Fruit fly (Drosophila melanogaster): ENCODE results near the gene SclB.

SclB gene

dm6 chr2L:16882871-16883849 is 45.4 kb downstream of the SclB start (continued):
- TF ChIP-seq CG8319 (GFP tag; optimal IDR thresholded peaks at IDR 0.05), result no peak
- no peak for TF ChIP-seq Sox102F (GFP tag; optimal IDR thresholded peaks at IDR 0.05)
- TF ChIP-seq CG34406 (GFP tag; optimal IDR thresholded peaks at IDR 0.05), result no peak
- TF ChIP-seq lz (GFP tag; optimal IDR thresholded peaks at IDR 0.05), result no peak
- no peak for TF ChIP-seq CG10669 (GFP tag; optimal IDR thresholded peaks at IDR 0.05)
- TF ChIP-seq pdm3 (GFP tag; optimal IDR thresholded peaks at IDR 0.05), result no peak
- TF ChIP-seq salr (GFP tag; optimal IDR thresholded peaks at IDR 0.05), result no peak
- TF ChIP-seq CG8119 (GFP tag; IDR thresholded peaks at IDR 0.05), result no peak
- peak in 1 of 2 experiments; percentile 66 for TF ChIP-seq ss (GFP tag; optimal IDR thresholded peaks at IDR 0.05)
- no peak for TF ChIP-seq topi (GFP tag; optimal IDR thresholded peaks at IDR 0.05)
- TF ChIP-seq CG11294 (GFP tag; IDR thresholded peaks at IDR 0.05), result no peak
- no peak for TF ChIP-seq dac (GFP tag; optimal IDR thresholded peaks at IDR 0.05)
- no peak for TF ChIP-seq CG3032 (tag; optimal IDR thresholded peaks at IDR 0.05)
- TF ChIP-seq eg (GFP tag; IDR thresholded peaks at IDR 0.05), result no peak
- no peak for TF ChIP-seq fd85E (GFP tag; optimal IDR thresholded peaks at IDR 0.05)
- peak; percentile 28 for TF ChIP-seq dsx (GFP tag; optimal IDR thresholded peaks at IDR 0.05; ENCODE audit: poor library complexity, severe bottlenecking)
- no peak for TF ChIP-seq CG6276 (GFP tag; optimal IDR thresholded peaks at IDR 0.05)
- 0 out of 3 replicates have a peak, but pooled peaks have one; percentile 7 for TF ChIP-seq CG6163 (GFP tag; IDR thresholded peaks at IDR 0.05)
- no peak for TF ChIP-seq CG10631 (GFP tag; optimal IDR thresholded peaks at IDR 0.05)

- no peak for TF ChIP-seq Smox (GFP tag; optimal IDR thresholded peaks at IDR 0.05)
- TF ChIP-seq CG6276 (GFP tag; optimal IDR thresholded peaks at IDR 0.05), result no peak
- TF ChIP-seq svp (GFP tag), result peak; percentile 33
These were observed 46.9 kb downstream of the SclB start for dm6 chr2L:16884702-16885101.

- TF ChIP-seq CG6854 (GFP tag; optimal IDR thresholded peaks at IDR 0.05), result no peak
- no peak for TF ChIP-seq eg (GFP tag; IDR thresholded peaks at IDR 0.05)
- TF ChIP-seq CG32006 (GFP tag; optimal IDR thresholded peaks at IDR 0.05), result no peak
- TF ChIP-seq CG6163 (GFP tag; IDR thresholded peaks at IDR 0.05), result no peak
These were observed 47.6 kb downstream of the SclB start for dm6 chr2L:16885347-16885746.

dm6 chr2L:16886459-16886858 is 48.7 kb downstream of the SclB start:
- TF ChIP-seq svp (GFP tag) (peak; percentile 92), CG16779 (tag; optimal IDR thresholded peaks at IDR 0.05) (peak; percentile 25), Hr39 (GFP tag; optimal IDR thresholded peaks at IDR 0.05) (no peak), vri (GFP tag; optimal IDR thresholded peaks at IDR 0.05) (peak; percentile 32), Sox14 (GFP tag; optimal IDR thresholded peaks at IDR 0.05) (no peak), CG8119 (GFP tag; IDR thresholded peaks at IDR 0.05) (no peak)

- TF ChIP-seq Eip93F (GFP tag; optimal IDR thresholded peaks at IDR 0.05) (no peak), Eip78C (GFP tag) (peak; percentile 84), CG1621 (tag; optimal IDR thresholded peaks at IDR 0.05) (no peak), Blimp-1 (GFP tag; optimal IDR thresholded peaks at IDR 0.05) (no peak), Smox (GFP tag; optimal IDR thresholded peaks at IDR 0.05) (no peak), fd59A (GFP tag; optimal IDR thresholded peaks at IDR 0.05) (no peak), CG7368 (GFP tag; optimal IDR thresholded peaks at IDR 0.05) (no peak), Sox15 (GFP tag; optimal IDR thresholded peaks at IDR 0.05) (peak; percentile 31), fd85E (GFP tag; optimal IDR thresholded peaks at IDR 0.05) (no peak), Eip75B (GFP tag; optimal IDR thresholded peaks at IDR 0.05) (peak; percentile 19), CG3032 (tag; optimal IDR thresholded peaks at IDR 0.05) (peak; percentile 29), spab (GFP tag; optimal IDR thresholded peaks at IDR 0.05) (no peak), Sox102F (GFP tag; optimal IDR thresholded peaks at IDR 0.05) (peak; percentile 29), CG8319 (GFP tag; optimal IDR thresholded peaks at IDR 0.05) (no peak), Ets96B (tag; optimal IDR thresholded peaks at IDR 0.05) (peak; percentile 21), OdsH (GFP tag; optimal IDR thresholded peaks at IDR 0.05) (peak; percentile 48), esn (GFP tag; optimal IDR thresholded peaks at IDR 0.05) (peak; percentile 70), svp (GFP tag) (peak; percentile 75), CG6854 (GFP tag; optimal IDR thresholded peaks at IDR 0.05) (no peak), CG3919 (GFP tag; optimal IDR thresholded peaks at IDR 0.05) (no peak)
These were observed 50.1 kb downstream of the SclB start, which contains the start of the genes osi and tweek for dm6 chr2L:16887660-16888573. Gene osi, minus strand, starts transcription at chr2L:16887966. Gene tweek, plus strand, starts transcription at chr2L:16888490.
